Worm (Caenorhabditis elegans) whole organism, young adult: Measurements from ENCODE around the gene C06G1.1.
A peak's percentile ranks its signal among the peaks of the same experiment; 100 is the strongest.

Experiments used
- B0261.1 ChIP-seq: sonication (generic microtip); optimal IDR thresholded peaks from 2 replicates; lab custom pipeline; 2016; ENCODE audit warnings: mild to moderate bottlenecking, missing genetic modification characterization, moderate library complexity, missing compliant biosample characterization
- C06A6.2 ChIP-seq: fragments of 200-800 bp; sonication (Bioruptor generic); conservative IDR thresholded peaks from 2 replicates; pipeline ENCODE4 v1.3.6; 2022; ENCODE audit warnings: missing genetic modification characterization, missing compliant biosample characterization
- C17E4.6 ChIP-seq: fragments of 200-800 bp; sonication (Bioruptor generic); IDR thresholded peaks from 2 replicates; pipeline ENCODE4 v1.3.6; 2022; ENCODE audit warnings: missing genetic modification reagents, missing genetic modification characterization, missing compliant biosample characterization
- D2030.7 ChIP-seq: fragments of 200-800 bp; sonication (Bioruptor generic); IDR thresholded peaks from 2 replicates; pipeline ENCODE4 v1.3.6; 2022; ENCODE audit warnings: missing genetic modification reagents, missing genetic modification characterization, missing compliant biosample characterization
- F23B12.7 ChIP-seq: sonication (generic microtip); optimal IDR thresholded peaks from 2 replicates; lab custom pipeline; 2017; ENCODE audit warnings: missing genetic modification characterization, mild to moderate bottlenecking, missing compliant biosample characterization, antibody characterized with exemption, moderate library complexity; ENCODE audit not compliant: insufficient read depth
- F55B11.4 ChIP-seq: sonication (generic microtip); optimal IDR thresholded peaks from 2 replicates; lab custom pipeline; 2016; ENCODE audit warnings: missing compliant biosample characterization, missing genetic modification characterization, borderline replicate concordance; ENCODE audit not compliant: insufficient read depth
- Y53F4B.3 ChIP-seq: fragments of 200-800 bp; sonication (Bioruptor generic); IDR thresholded peaks from 2 replicates; pipeline ENCODE4 v1.3.6; 2022; ENCODE audit warnings: missing genetic modification reagents, missing genetic modification characterization, missing compliant biosample characterization
- Y56A3A.18 ChIP-seq: fragments of 200-800 bp; sonication (Bioruptor generic); IDR thresholded peaks from 2 replicates; pipeline ENCODE4 v1.3.6; 2022; ENCODE audit warnings: missing genetic modification reagents, missing genetic modification characterization, missing compliant biosample characterization
- Y67H2A.10 ChIP-seq: fragments of 200-800 bp; sonication (Bioruptor generic); conservative IDR thresholded peaks from 2 replicates; pipeline ENCODE4 v1.3.6; 2022; ENCODE audit warnings: missing genetic modification reagents, missing genetic modification characterization, missing compliant biosample characterization
- Y79H2A.3 ChIP-seq: fragments of 200-800 bp; sonication (Bioruptor generic); conservative IDR thresholded peaks from 2 replicates; pipeline ENCODE4 v1.3.6; 2022; ENCODE audit warnings: missing genetic modification reagents, missing genetic modification characterization, missing compliant biosample characterization
- ama-1 ChIP-seq, 3 experiments: fragments of 150-350 bp in 1 of 3; sonication (generic microtip) in 2 of 3; optimal IDR thresholded peaks; 2 replicates each; lab custom pipeline; 2014 to 2018; ENCODE audit warnings: missing biosample characterization in 2 of 3, missing genetic modification characterization in 2 of 3, missing genetic modification reagents in 2 of 3
- aptf-3 ChIP-seq: fragments of 200-800 bp; sonication (Bioruptor generic); IDR thresholded peaks from 2 replicates; pipeline ENCODE4 v1.3.6; 2022; ENCODE audit warnings: missing genetic modification characterization, missing compliant biosample characterization
- attf-6 ChIP-seq: fragments of 200-800 bp; sonication (Bioruptor generic); IDR thresholded peaks from 2 replicates; pipeline ENCODE4 v1.3.6; 2022; ENCODE audit warnings: missing genetic modification reagents, missing genetic modification characterization, missing compliant biosample characterization
- bed-1 ChIP-seq: fragments of 200-800 bp; sonication (Bioruptor generic); IDR thresholded peaks from 2 replicates; pipeline ENCODE4 v1.3.6; 2022; ENCODE audit warnings: missing genetic modification reagents, missing genetic modification characterization, missing compliant biosample characterization
- ceh-100 ChIP-seq: fragments of 200-800 bp; sonication (Bioruptor generic); IDR thresholded peaks from 2 replicates; pipeline ENCODE4 v1.3.6; 2022; ENCODE audit warnings: missing genetic modification reagents, missing genetic modification characterization, missing compliant biosample characterization
- ceh-40 ChIP-seq: fragments of 200-800 bp; sonication (Bioruptor generic); IDR thresholded peaks from 2 replicates; pipeline ENCODE4 v1.3.6; 2022; ENCODE audit warnings: missing genetic modification characterization, missing compliant biosample characterization
- ceh-58 ChIP-seq: fragments of 200-800 bp; sonication (Bioruptor generic); IDR thresholded peaks from 2 replicates; pipeline ENCODE4 v1.3.6; 2022; ENCODE audit warnings: missing genetic modification characterization, missing compliant biosample characterization
- die-1 ChIP-seq: sonication (generic microtip); optimal IDR thresholded peaks from 2 replicates; lab custom pipeline; 2016; ENCODE audit warnings: missing genotype, mild to moderate bottlenecking, missing genetic modification characterization, missing compliant biosample characterization
- dox-1 ChIP-seq: fragments of 200-800 bp; sonication (Bioruptor generic); IDR thresholded peaks from 2 replicates; pipeline ENCODE4 v1.3.6; 2022; ENCODE audit warnings: missing genetic modification reagents, missing genetic modification characterization, missing compliant biosample characterization
- dpff-1 ChIP-seq: sonication (generic microtip); optimal IDR thresholded peaks from 2 replicates; lab custom pipeline; 2017; ENCODE audit warnings: mild to moderate bottlenecking, missing genetic modification characterization, missing compliant biosample characterization
- ekl-4 ChIP-seq: fragments of 200-800 bp; sonication (Bioruptor generic); IDR thresholded peaks from 2 replicates; pipeline ENCODE4 v1.3.6; 2022; ENCODE audit warnings: missing genetic modification reagents, missing genetic modification characterization, missing compliant biosample characterization
- hmg-1.2 ChIP-seq: fragments of 200-800 bp; sonication (Bioruptor generic); IDR thresholded peaks from 2 replicates; pipeline ENCODE4 v1.3.6; 2022; ENCODE audit warnings: missing genetic modification reagents, missing genetic modification characterization, missing compliant biosample characterization
- hmg-20 ChIP-seq: fragments of 200-800 bp; sonication (Bioruptor generic); IDR thresholded peaks from 2 replicates; pipeline ENCODE4 v1.3.6; 2022; ENCODE audit warnings: missing genetic modification reagents, missing genetic modification characterization, missing compliant biosample characterization
- hrde-1 ChIP-seq: sonication (generic microtip); optimal IDR thresholded peaks from 2 replicates; lab custom pipeline; 2016; ENCODE audit warnings: missing genetic modification characterization, mild to moderate bottlenecking, missing compliant biosample characterization, moderate library complexity, missing genotype, missing genetic modification reagents, borderline replicate concordance
- lin-26 ChIP-seq: fragments of 200-800 bp; sonication (Bioruptor generic); IDR thresholded peaks from 2 replicates; pipeline ENCODE4 v1.3.6; 2022; ENCODE audit warnings: missing genetic modification reagents, missing genetic modification characterization, missing compliant biosample characterization
- madf-6 ChIP-seq: fragments of 200-800 bp; sonication (Bioruptor generic); IDR thresholded peaks from 2 replicates; pipeline ENCODE4 v1.3.6; 2022; ENCODE audit warnings: missing genetic modification reagents, missing genetic modification characterization, missing compliant biosample characterization
- madf-8 ChIP-seq: fragments of 200-800 bp; sonication (Bioruptor generic); conservative IDR thresholded peaks from 2 replicates; pipeline ENCODE4 v1.3.6; 2022; ENCODE audit warnings: missing genetic modification reagents, missing genetic modification characterization, missing compliant biosample characterization
- mel-28 ChIP-seq: sonication (generic microtip); optimal IDR thresholded peaks from 2 replicates; lab custom pipeline; 2016; ENCODE audit warnings: borderline replicate concordance, mild to moderate bottlenecking, missing genetic modification characterization, missing compliant biosample characterization
- mxl-1 ChIP-seq: sonication (generic microtip); optimal IDR thresholded peaks from 2 replicates; lab custom pipeline; 2016; ENCODE audit warnings: missing genetic modification characterization, missing compliant biosample characterization
- nhr-120 ChIP-seq: fragments of 200-800 bp; sonication (Bioruptor generic); IDR thresholded peaks from 2 replicates; pipeline ENCODE4 v1.3.6; 2022; ENCODE audit warnings: missing genetic modification characterization, missing compliant biosample characterization
- nhr-179 ChIP-seq: sonication (generic microtip); optimal IDR thresholded peaks from 2 replicates; lab custom pipeline; 2016; ENCODE audit warnings: mild to moderate bottlenecking, missing genetic modification characterization, missing compliant biosample characterization
- nhr-90 ChIP-seq: sonication (generic microtip); optimal IDR thresholded peaks from 2 replicates; lab custom pipeline; 2016; ENCODE audit warnings: missing genotype, mild to moderate bottlenecking, missing genetic modification characterization, missing compliant biosample characterization
- pbrm-1 ChIP-seq: fragments of 200-800 bp; sonication (Bioruptor generic); IDR thresholded peaks from 2 replicates; pipeline ENCODE4 v1.3.6; 2022; ENCODE audit warnings: missing genetic modification reagents, missing genetic modification characterization, missing compliant biosample characterization
- repo-1 ChIP-seq: sonication (generic microtip); optimal IDR thresholded peaks from 2 replicates; lab custom pipeline; 2017; ENCODE audit warnings: mild to moderate bottlenecking, missing genetic modification characterization, missing compliant biosample characterization
- rpc-1 ChIP-seq, 2 experiments: fragments of 150-350 bp in 1 of 2; sonication (generic microtip) in 1 of 2; optimal IDR thresholded peaks; 2 replicates each; lab custom pipeline; 2014 to 2018; ENCODE audit warnings: missing biosample characterization in 1 of 2, missing genetic modification characterization in 1 of 2, missing genetic modification reagents in 1 of 2, missing genotype in 1 of 2
- snpc-1.1 ChIP-seq: sonication (generic microtip); optimal IDR thresholded peaks from 2 replicates; lab custom pipeline; 2017; ENCODE audit warnings: missing genetic modification characterization, mild to moderate bottlenecking, missing compliant biosample characterization, antibody characterized with exemption, moderate library complexity, missing genotype, missing genetic modification reagents; ENCODE audit not compliant: insufficient read depth
- snpc-1.3 ChIP-seq: sonication (generic microtip); optimal IDR thresholded peaks from 2 replicates; lab custom pipeline; 2017; ENCODE audit warnings: missing genetic modification characterization, mild to moderate bottlenecking, missing compliant biosample characterization, antibody characterized with exemption, moderate library complexity, missing genotype, missing genetic modification reagents; ENCODE audit not compliant: insufficient read depth
- snpc-3.4 ChIP-seq: sonication (generic microtip); optimal IDR thresholded peaks from 2 replicates; lab custom pipeline; 2017; ENCODE audit warnings: missing genetic modification characterization, mild to moderate bottlenecking, missing compliant biosample characterization, antibody characterized with exemption, moderate library complexity, missing genotype, missing genetic modification reagents
- snpc-4 ChIP-seq, 5 experiments: fragments of 150-350 bp in 1 of 5; sonication (generic microtip) in 4 of 5; optimal IDR thresholded peaks; 2 replicates each; lab custom pipeline; 2014 to 2018; ENCODE audit warnings: missing genetic modification characterization in 5 of 5, missing biosample characterization in 3 of 5, antibody characterized with exemption in 2 of 5, mild to moderate bottlenecking in 2 of 5, missing compliant biosample characterization in 2 of 5, missing genotype in 2 of 5, moderate library complexity in 2 of 5, missing genetic modification reagents in 1 of 5
- tbp1 ChIP-seq: fragments of 200-800 bp; sonication (Bioruptor generic); optimal IDR thresholded peaks from 2 replicates; lab custom pipeline; 2018; ENCODE audit warnings: mild to moderate bottlenecking, missing genetic modification characterization, missing compliant biosample characterization
- tbx-9 ChIP-seq: sonication (generic microtip); optimal IDR thresholded peaks from 2 replicates; lab custom pipeline; 2016; ENCODE audit warnings: borderline replicate concordance, missing genetic modification characterization, inconsistent platforms, missing compliant biosample characterization
- ztf-18 ChIP-seq: sonication (generic microtip); optimal IDR thresholded peaks from 2 replicates; lab custom pipeline; 2016; ENCODE audit warnings: missing genotype, mild to moderate bottlenecking, missing genetic modification characterization, missing compliant biosample characterization
- ztf-26 ChIP-seq: sonication (generic microtip); optimal IDR thresholded peaks from 2 replicates; lab custom pipeline; 2017; ENCODE audit warnings: missing genetic modification characterization, missing compliant biosample characterization

C06G1.1 gene

ce11 chrX:16617427-16618128, 15.6 kb upstream of the C06G1.1 start (continued):
- TF ChIP-seq pbrm-1 (GFP tag; lab: Robert Waterston, UW) (peak; percentile 13; the same call in 1 of the 2 replicates), repo-1 (tag; lab: Kevin White, UChicago) (no peak)
- TF ChIP-seq, all 124 proteins: peak for 20

DNA sequence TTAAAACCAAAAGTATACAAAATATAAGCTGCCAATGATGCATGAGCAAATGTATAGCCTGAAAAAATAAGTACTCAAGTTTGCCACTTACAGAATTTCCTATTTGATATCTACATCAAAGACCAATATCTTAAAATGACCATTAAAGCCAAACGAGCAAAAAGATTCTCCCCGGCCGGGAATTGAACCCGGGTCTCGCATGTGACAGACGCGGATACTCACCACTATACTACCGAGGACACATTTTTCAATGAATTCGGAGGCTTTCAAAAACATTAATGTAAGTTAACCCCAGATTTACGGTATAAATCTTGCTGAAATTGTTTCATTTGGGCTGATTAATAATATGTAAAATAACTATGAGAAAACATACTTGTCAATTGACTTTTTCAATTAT, 15.0 kb upstream of the C06G1.1 start:
- TF ChIP-seq Y53F4B.3 (no peak), die-1 (peak; percentile 45), C06A6.2 (no peak), F23B12.7 (tag; lab: Kevin White, UChicago) (peak; percentile 28), ztf-26 (peak; percentile 5), ceh-100 (GFP tag; lab: Robert Waterston, UW) (no peak), bed-1 (no peak), ceh-58 (GFP tag; lab: Robert Waterston, UW) (no peak), tbx-9 (tag; lab: Kevin White, UChicago) (no peak), madf-6 (GFP tag; lab: Robert Waterston, UW) (peak; percentile 34; the same call in 1 of the 2 replicates), F55B11.4 (tag; lab: Kevin White, UChicago) (no peak), Y56A3A.18 (GFP tag; lab: Robert Waterston, UW) (no peak), mxl-1 (tag; lab: Kevin White, UChicago) (peak; percentile 48), D2030.7 (GFP tag; lab: Robert Waterston, UW) (peak; percentile 81), ceh-40 (GFP tag; lab: Robert Waterston, UW) (0 out of 2 replicates have a peak, but pooled peaks have one; percentile 8), ztf-18 (peak; percentile 48), nhr-120 (no peak), madf-8 (GFP tag; lab: Robert Waterston, UW) (no peak), Y79H2A.3 (GFP tag; lab: Robert Waterston, UW) (no peak), tbp1 (GFP tag; lab: Kevin White, UChicago) (peak; percentile 85), mel-28 (tag; lab: Kevin White, UChicago) (no peak), B0261.1 (peak; percentile 73), lin-26 (GFP tag; lab: Robert Waterston, UW) (peak; percentile 67), C17E4.6 (GFP tag; lab: Robert Waterston, UW) (no peak), nhr-90 (tag; lab: Kevin White, UChicago) (peak; percentile 35), Y67H2A.10 (GFP tag; lab: Robert Waterston, UW) (no peak), hmg-20 (no peak), pbrm-1 (GFP tag; lab: Robert Waterston, UW) (peak; percentile 56), ekl-4 (GFP tag; lab: Robert Waterston, UW) (no peak), hrde-1 (tag; lab: Kevin White, UChicago) (no peak), dpff-1 (tag; lab: Kevin White, UChicago) (no peak), dox-1 (GFP tag; lab: Robert Waterston, UW) (0 out of 2 replicates have a peak, but pooled peaks have one; percentile 15), snpc-3.4 (tag; lab: Kevin White, UChicago) (peak; percentile 25), snpc-4 (GFP tag; optimal IDR thresholded peaks at IDR 0.05; lab: Kevin White, UChicago) (no peak), snpc-4 (tag; optimal IDR thresholded peaks at IDR 0.05; lab: Kevin White, UChicago) (peak in 3 of 4 experiments; percentile 12 to 51 (median 33)), snpc-1.3 (tag; lab: Kevin White, UChicago) (peak; percentile 19), rpc-1 (optimal IDR thresholded peaks at IDR 0.05; lab: Kevin White, UChicago) (peak; percentile 63), rpc-1 (tag; optimal IDR thresholded peaks at IDR 0.05; lab: Kevin White, UChicago) (peak; percentile 89), attf-6 (no peak), aptf-3 (no peak), hmg-1.2 (GFP tag; lab: Robert Waterston, UW) (peak; percentile 39; the same call in 1 of the 2 replicates), ama-1 (optimal IDR thresholded peaks at IDR 0.05; lab: Kevin White, UChicago) (no peak), ama-1 (GFP tag; optimal IDR thresholded peaks at IDR 0.05; lab: Kevin White, UChicago) (peak in 1 of 2 experiments; percentile 56), snpc-1.1 (no peak), nhr-179 (tag; lab: Kevin White, UChicago) (no peak)
